Worm (Caenorhabditis elegans) whole organism, L1 larva: ENCODE results near the gene srw-17.

Experiments used
- C04F5.9 ChIP-seq: sonication (generic microtip); optimal IDR thresholded peaks from 2 replicates; lab custom pipeline; 2016; ENCODE audit warnings: missing genetic modification characterization, missing compliant biosample characterization
- C16A3.4 ChIP-seq: fragments of 150-350 bp; optimal IDR thresholded peaks from 2 replicates; lab custom pipeline; 2014; ENCODE audit warnings: missing biosample characterization, missing genetic modification characterization
- C34B4.2 ChIP-seq: sonication (generic microtip); optimal IDR thresholded peaks from 2 replicates; lab custom pipeline; 2017; ENCODE audit warnings: mild to moderate bottlenecking, missing genetic modification characterization, missing compliant biosample characterization
- Y116A8C.19 ChIP-seq: sonication (generic microtip); optimal IDR thresholded peaks from 2 replicates; lab custom pipeline; 2016; ENCODE audit warnings: missing compliant biosample characterization, missing genetic modification characterization, borderline replicate concordance
- aha-1 ChIP-seq: fragments of 150-350 bp; optimal IDR thresholded peaks from 2 replicates; lab custom pipeline; 2014; ENCODE audit warnings: missing biosample characterization, missing genetic modification characterization
- ama-1 ChIP-seq: fragments of 150-350 bp; optimal IDR thresholded peaks from 2 replicates; lab custom pipeline; 2014
- ceh-8 ChIP-seq: fragments of 200-800 bp; sonication (Bioruptor generic); optimal IDR thresholded peaks from 2 replicates; lab custom pipeline; 2018; ENCODE audit warnings: mild to moderate bottlenecking, missing genetic modification characterization, moderate library complexity, missing compliant biosample characterization
- ceh-82 ChIP-seq, 3 experiments: fragments of 150-350 bp in 1 of 3; sonication (generic microtip) in 2 of 3; optimal IDR thresholded peaks; 2 replicates each; lab custom pipeline; 2014 to 2017; ENCODE audit warnings: missing biosample characterization in 3 of 3, missing genetic modification characterization in 3 of 3
- ceh-88 ChIP-seq: fragments of 200-800 bp; sonication (Bioruptor generic); IDR thresholded peaks from 2 replicates; pipeline ENCODE4 v1.3.6; 2022; ENCODE audit warnings: missing genetic modification characterization, missing compliant biosample characterization
- ces-1 ChIP-seq: fragments of 150-350 bp; optimal IDR thresholded peaks from 2 replicates; lab custom pipeline; 2014; ENCODE audit warnings: missing biosample characterization, missing genetic modification reagents, missing genetic modification characterization
- dsc-1 ChIP-seq: sonication (generic microtip); optimal IDR thresholded peaks from 2 replicates; lab custom pipeline; 2016; ENCODE audit warnings: mild to moderate bottlenecking, missing genetic modification characterization, missing compliant biosample characterization
- efl-1 ChIP-seq, 4 experiments: fragments of 150-350 bp; optimal IDR thresholded peaks in 3 of 4; peaks in 1 of 4; 1 replicate in 1 of 4; 2 replicates in 3 of 4; lab custom pipeline; 2014; ENCODE audit warnings: missing biosample characterization in 2 of 4, missing genetic modification characterization in 2 of 4, missing genetic modification reagents in 2 of 4
- elt-2 ChIP-seq: sonication (generic microtip); optimal IDR thresholded peaks from 2 replicates; lab custom pipeline; 2016; ENCODE audit warnings: missing genetic modification characterization, mild to moderate bottlenecking, inconsistent platforms, missing compliant biosample characterization, missing genetic modification reagents
- elt-3 ChIP-seq, 6 experiments: fragments of 150-350 bp in 1 of 6; sonication (generic microtip); optimal IDR thresholded peaks; 2 replicates each; lab custom pipeline; 2017 to 2018; ENCODE audit warnings: missing biosample characterization in 6 of 6, missing genetic modification characterization in 6 of 6, inconsistent platforms in 1 of 6
- ets-5 ChIP-seq: fragments of 200-800 bp; sonication (Bioruptor generic); IDR thresholded peaks from 2 replicates; pipeline ENCODE4 v1.3.6; 2022; ENCODE audit warnings: missing genetic modification characterization, missing compliant biosample characterization
- fkh-4 ChIP-seq: sonication (generic microtip); optimal IDR thresholded peaks from 2 replicates; lab custom pipeline; 2016; ENCODE audit warnings: missing compliant biosample characterization, missing genetic modification characterization, borderline replicate concordance
- fkh-8 ChIP-seq: sonication (generic microtip); optimal IDR thresholded peaks from 2 replicates; lab custom pipeline; 2016; ENCODE audit warnings: mild to moderate bottlenecking, missing genetic modification characterization, missing compliant biosample characterization
- fos-1 ChIP-seq: fragments of 150-350 bp; optimal IDR thresholded peaks from 2 replicates; lab custom pipeline; 2014; ENCODE audit warnings: missing biosample characterization, missing genetic modification characterization
- hpl-2 ChIP-seq: fragments of 150-350 bp; optimal IDR thresholded peaks from 2 replicates; lab custom pipeline; 2014; ENCODE audit warnings: missing biosample characterization, missing genetic modification reagents, missing genetic modification characterization
- isw-1 ChIP-seq: fragments of 200-800 bp; sonication (Bioruptor generic); IDR thresholded peaks from 2 replicates; pipeline ENCODE4 v1.3.6; 2022; ENCODE audit warnings: missing genetic modification characterization, missing compliant biosample characterization
- lin-13 ChIP-seq: fragments of 150-350 bp; optimal IDR thresholded peaks from 2 replicates; lab custom pipeline; 2014; ENCODE audit warnings: missing biosample characterization, missing genetic modification reagents, missing genetic modification characterization
- lin-14 ChIP-seq: fragments of 200-800 bp; sonication (Bioruptor generic); optimal IDR thresholded peaks from 2 replicates; lab custom pipeline; 2018; ENCODE audit warnings: mild to moderate bottlenecking, missing genetic modification characterization, moderate library complexity, missing compliant biosample characterization
- mef-2 ChIP-seq: fragments of 150-350 bp; optimal IDR thresholded peaks from 2 replicates; lab custom pipeline; 2014; ENCODE audit warnings: missing biosample characterization, missing genetic modification characterization
- nhr-11 ChIP-seq: fragments of 150-350 bp; optimal IDR thresholded peaks from 2 replicates; lab custom pipeline; 2014; ENCODE audit warnings: missing biosample characterization, missing genetic modification characterization
- nhr-12 ChIP-seq: sonication (generic microtip); optimal IDR thresholded peaks from 2 replicates; lab custom pipeline; 2017; ENCODE audit warnings: missing biosample characterization, missing genetic modification characterization
- nhr-20 ChIP-seq: sonication (generic microtip); optimal IDR thresholded peaks from 2 replicates; lab custom pipeline; 2016; ENCODE audit warnings: mild to moderate bottlenecking, missing genetic modification characterization, missing compliant biosample characterization
- nhr-237 ChIP-seq: fragments of 150-350 bp; optimal IDR thresholded peaks from 2 replicates; lab custom pipeline; 2014; ENCODE audit warnings: missing biosample characterization, missing genetic modification characterization
- nhr-28 ChIP-seq: fragments of 150-350 bp; optimal IDR thresholded peaks from 2 replicates; lab custom pipeline; 2014; ENCODE audit warnings: missing biosample characterization, missing genetic modification characterization
- nhr-76 ChIP-seq: sonication (generic microtip); optimal IDR thresholded peaks from 2 replicates; lab custom pipeline; 2017; ENCODE audit warnings: missing biosample characterization, missing genetic modification characterization
- nhr-85 ChIP-seq: sonication (generic microtip); peaks from one replicate; lab custom pipeline; 2016; ENCODE audit warnings: missing genetic modification characterization, inconsistent platforms, missing compliant biosample characterization
- rnt-1 ChIP-seq: sonication (generic microtip); optimal IDR thresholded peaks from 2 replicates; lab custom pipeline; 2016; ENCODE audit warnings: mild to moderate bottlenecking, missing genetic modification characterization, moderate library complexity, missing compliant biosample characterization
- sox-4 ChIP-seq: sonication (generic microtip); optimal IDR thresholded peaks from 2 replicates; lab custom pipeline; 2016; ENCODE audit warnings: missing genetic modification characterization, missing compliant biosample characterization
- sup-37 ChIP-seq: fragments of 200-800 bp; sonication (Bioruptor generic); optimal IDR thresholded peaks from 2 replicates; lab custom pipeline; 2018; ENCODE audit warnings: mild to moderate bottlenecking, missing genetic modification characterization, missing compliant biosample characterization
- tlp-1 ChIP-seq: fragments of 150-350 bp; optimal IDR thresholded peaks from 2 replicates; lab custom pipeline; 2014; ENCODE audit warnings: missing biosample characterization, missing genetic modification characterization
- xbp-1 ChIP-seq: sonication (generic microtip); optimal IDR thresholded peaks from 2 replicates; lab custom pipeline; 2016; ENCODE audit warnings: missing genetic modification characterization, missing compliant biosample characterization

srw-17 gene

ce11 chrV:15293865-15294264 is 17.1 kb upstream of the srw-17 start, which contains the start of gene str-96:
Gene str-96 (minus strand): TSS chrV:15293965.
- TF ChIP-seq mef-2 (tag; lab: Kevin White, UChicago), result no peak
- peak; percentile 86 for TF ChIP-seq ceh-8 (GFP tag; lab: Kevin White, UChicago)
- no peak for TF ChIP-seq elt-2 (tag; lab: Kevin White, UChicago)
- peak; percentile 32 for TF ChIP-seq fkh-8

- TF ChIP-seq efl-1 (optimal IDR thresholded peaks at IDR 0.05; lab: Kevin White, UChicago) (no peak), efl-1 (GFP tag; optimal IDR thresholded peaks at IDR 0.05 in 1 of 2; lab: Kevin White, UChicago) (peak in 1 of 2 experiments; percentile 12), ceh-88 (no peak)
Measured at ce11 chrV:15290995-15291394, 14.2 kb upstream of the srw-17 start, which contains the start of gene cyp-34A2. Gene cyp-34A2 (minus strand): TSS chrV:15291095.

- no peak for TF ChIP-seq sup-37 (GFP tag; lab: Kevin White, UChicago)
- no peak for TF ChIP-seq nhr-237 (tag; lab: Kevin White, UChicago)
- TF ChIP-seq nhr-11 (tag; lab: Kevin White, UChicago), result no peak
- no peak for TF ChIP-seq hpl-2
- no peak for TF ChIP-seq ets-5
- no peak for TF ChIP-seq ceh-8 (GFP tag; lab: Kevin White, UChicago)
- no peak for TF ChIP-seq lin-13 (GFP tag; lab: Kevin White, UChicago)
- no peak for TF ChIP-seq xbp-1 (tag; lab: Kevin White, UChicago)
- no peak for TF ChIP-seq Y116A8C.19 (tag; lab: Kevin White, UChicago)
- no peak for TF ChIP-seq rnt-1 (tag; lab: Kevin White, UChicago)
- no peak for TF ChIP-seq lin-14
- TF ChIP-seq nhr-28, result no peak
- TF ChIP-seq ama-1, result no peak
Measured at ce11 chrV:15287856-15288255, 11.0 kb upstream of the srw-17 start, which contains the start of gene cyp-34A1. Gene cyp-34A1 (minus strand): TSS chrV:15287956.

ce11 chrV:15285984-15286383 is 9.2 kb upstream of the srw-17 start:
- TF ChIP-seq nhr-85, result peak; percentile 83
- TF ChIP-seq elt-3 (tag; optimal IDR thresholded peaks at IDR 0.05; lab: Kevin White, UChicago), result peak; percentile 28 to 88 (median 78)
- no peak for TF ChIP-seq fkh-4 (tag; lab: Kevin White, UChicago)
- TF ChIP-seq nhr-20, result peak; percentile 42
- TF ChIP-seq ceh-82 (tag; optimal IDR thresholded peaks at IDR 0.05; lab: Kevin White, UChicago), result no peak
- no peak for TF ChIP-seq efl-1 (optimal IDR thresholded peaks at IDR 0.05; lab: Kevin White, UChicago)
- TF ChIP-seq efl-1 (GFP tag; optimal IDR thresholded peaks at IDR 0.05 in 1 of 2; lab: Kevin White, UChicago), result peak in 1 of 2 experiments; percentile 88

ce11 chrV:15281279-15281949 is 4.6 kb upstream of the srw-17 start, which contains the start of the genes srw-19 and srx-51:
Gene srw-19 (minus strand): TSS chrV:15281379.
Gene srx-51 (plus strand): TSS chrV:15281899.
- TF ChIP-seq dsc-1 (tag; lab: Kevin White, UChicago) (no peak), C16A3.4 (no peak), sup-37 (GFP tag; lab: Kevin White, UChicago) (no peak), nhr-20 (no peak), sox-4 (tag; lab: Kevin White, UChicago) (no peak), ces-1 (GFP tag; lab: Kevin White, UChicago) (no peak), tlp-1 (tag; lab: Kevin White, UChicago) (no peak), C04F5.9 (no peak), nhr-12 (tag; lab: Kevin White, UChicago) (no peak), fos-1 (tag; lab: Kevin White, UChicago) (no peak), C34B4.2 (tag; lab: Kevin White, UChicago) (no peak), nhr-76 (no peak), ceh-82 (tag; optimal IDR thresholded peaks at IDR 0.05; lab: Kevin White, UChicago) (no peak), aha-1 (tag; lab: Kevin White, UChicago) (no peak), isw-1 (GFP tag; lab: Robert Waterston, UW) (no peak)
